Worm (Caenorhabditis elegans) whole organism, L1 larva: ENCODE results near the gene F43G6.8.

Experiments
- C16A3.4 ChIP-seq: fragments of 150-350 bp; optimal IDR thresholded peaks from 2 replicates; lab custom pipeline; 2014; ENCODE audit warnings: missing biosample characterization, missing genetic modification characterization
- C34B4.2 ChIP-seq: sonication (generic microtip); optimal IDR thresholded peaks from 2 replicates; lab custom pipeline; 2017; ENCODE audit warnings: mild to moderate bottlenecking, missing genetic modification characterization, missing compliant biosample characterization
- F16B12.6 ChIP-seq: fragments of 150-350 bp; optimal IDR thresholded peaks from 2 replicates; lab custom pipeline; 2014; ENCODE audit warnings: missing biosample characterization, missing genetic modification characterization
- aha-1 ChIP-seq: fragments of 150-350 bp; optimal IDR thresholded peaks from 2 replicates; lab custom pipeline; 2014; ENCODE audit warnings: missing biosample characterization, missing genetic modification characterization
- alr-1 ChIP-seq: fragments of 200-800 bp; sonication (Bioruptor generic); optimal IDR thresholded peaks from 2 replicates; lab custom pipeline; 2018; ENCODE audit warnings: borderline replicate concordance, mild to moderate bottlenecking, missing genetic modification characterization, missing compliant biosample characterization
- aly-2 ChIP-seq: fragments of 150-350 bp; optimal IDR thresholded peaks from 2 replicates; lab custom pipeline; 2014; ENCODE audit warnings: missing biosample characterization, missing genetic modification characterization
- ama-1 ChIP-seq: fragments of 150-350 bp; optimal IDR thresholded peaks from 2 replicates; lab custom pipeline; 2014
- ceh-63 ChIP-seq: fragments of 200-800 bp; sonication (Bioruptor generic); optimal IDR thresholded peaks from 2 replicates; lab custom pipeline; 2018; ENCODE audit warnings: mild to moderate bottlenecking, missing genetic modification characterization, missing compliant biosample characterization
- dpl-1 ChIP-seq, 3 experiments: fragments of 150-350 bp in 2 of 3; sonication (generic microtip) in 1 of 3; optimal IDR thresholded peaks; 2 replicates each; lab custom pipeline; 2014 to 2017; ENCODE audit warnings: missing biosample characterization in 3 of 3, missing genetic modification characterization in 3 of 3, missing genetic modification reagents in 3 of 3
- dsc-1 ChIP-seq: sonication (generic microtip); optimal IDR thresholded peaks from 2 replicates; lab custom pipeline; 2016; ENCODE audit warnings: mild to moderate bottlenecking, missing genetic modification characterization, missing compliant biosample characterization
- efl-1 ChIP-seq, 4 experiments: fragments of 150-350 bp; optimal IDR thresholded peaks in 3 of 4; peaks in 1 of 4; 1 replicate in 1 of 4; 2 replicates in 3 of 4; lab custom pipeline; 2014; ENCODE audit warnings: missing biosample characterization in 2 of 4, missing genetic modification characterization in 2 of 4, missing genetic modification reagents in 2 of 4
- ets-5 ChIP-seq: fragments of 200-800 bp; sonication (Bioruptor generic); IDR thresholded peaks from 2 replicates; pipeline ENCODE4 v1.3.6; 2022; ENCODE audit warnings: missing genetic modification characterization, missing compliant biosample characterization
- fkh-10 ChIP-seq: sonication (generic microtip); optimal IDR thresholded peaks from 2 replicates; lab custom pipeline; 2017; ENCODE audit warnings: missing biosample characterization, missing genetic modification reagents, missing genetic modification characterization
- fkh-4 ChIP-seq: sonication (generic microtip); optimal IDR thresholded peaks from 2 replicates; lab custom pipeline; 2016; ENCODE audit warnings: missing compliant biosample characterization, missing genetic modification characterization, borderline replicate concordance
- grh-1 ChIP-seq: fragments of 200-800 bp; sonication (Bioruptor generic); IDR thresholded peaks from 2 replicates; pipeline ENCODE4 v1.3.6; 2022; ENCODE audit warnings: missing genetic modification reagents, missing genetic modification characterization, missing compliant biosample characterization
- hpl-2 ChIP-seq: fragments of 150-350 bp; optimal IDR thresholded peaks from 2 replicates; lab custom pipeline; 2014; ENCODE audit warnings: missing biosample characterization, missing genetic modification reagents, missing genetic modification characterization
- irx-1 ChIP-seq: sonication (generic microtip); optimal IDR thresholded peaks from 2 replicates; lab custom pipeline; 2016; ENCODE audit warnings: missing genetic modification characterization, missing compliant biosample characterization
- jun-1 ChIP-seq: fragments of 150-350 bp; optimal IDR thresholded peaks from 2 replicates; lab custom pipeline; 2014; ENCODE audit warnings: missing biosample characterization, missing genetic modification reagents, missing genetic modification characterization
- lin-13 ChIP-seq: fragments of 150-350 bp; optimal IDR thresholded peaks from 2 replicates; lab custom pipeline; 2014; ENCODE audit warnings: missing biosample characterization, missing genetic modification reagents, missing genetic modification characterization
- lin-35 ChIP-seq, 2 experiments: fragments of 150-350 bp; optimal IDR thresholded peaks; 2 replicates each; lab custom pipeline; 2014; ENCODE audit warnings: missing biosample characterization in 2 of 2, missing genetic modification characterization in 2 of 2, missing genetic modification reagents in 2 of 2
- mep-1 ChIP-seq: fragments of 150-350 bp; optimal IDR thresholded peaks from 2 replicates; lab custom pipeline; 2014; ENCODE audit warnings: missing biosample characterization, missing genetic modification characterization
- nhr-11 ChIP-seq: fragments of 150-350 bp; optimal IDR thresholded peaks from 2 replicates; lab custom pipeline; 2014; ENCODE audit warnings: missing biosample characterization, missing genetic modification characterization
- nhr-19 ChIP-seq: fragments of 200-800 bp; sonication (Bioruptor generic); conservative IDR thresholded peaks from 2 replicates; pipeline ENCODE4 v1.3.6; 2022; ENCODE audit warnings: missing genetic modification characterization, missing compliant biosample characterization
- nhr-20 ChIP-seq: sonication (generic microtip); optimal IDR thresholded peaks from 2 replicates; lab custom pipeline; 2016; ENCODE audit warnings: mild to moderate bottlenecking, missing genetic modification characterization, missing compliant biosample characterization
- nhr-28 ChIP-seq: fragments of 150-350 bp; optimal IDR thresholded peaks from 2 replicates; lab custom pipeline; 2014; ENCODE audit warnings: missing biosample characterization, missing genetic modification characterization
- nhr-76 ChIP-seq: sonication (generic microtip); optimal IDR thresholded peaks from 2 replicates; lab custom pipeline; 2017; ENCODE audit warnings: missing biosample characterization, missing genetic modification characterization
- nhr-85 ChIP-seq: sonication (generic microtip); peaks from one replicate; lab custom pipeline; 2016; ENCODE audit warnings: missing genetic modification characterization, inconsistent platforms, missing compliant biosample characterization
- nhr-90 ChIP-seq: sonication (generic microtip); optimal IDR thresholded peaks from 2 replicates; lab custom pipeline; 2016; ENCODE audit warnings: mild to moderate bottlenecking, missing genetic modification characterization, missing compliant biosample characterization; ENCODE audit not compliant: poor library complexity
- pag-3 ChIP-seq: sonication (generic microtip); optimal IDR thresholded peaks from 2 replicates; lab custom pipeline; 2017; ENCODE audit warnings: missing genetic modification characterization, mild to moderate bottlenecking, missing compliant biosample characterization, antibody characterized with exemption, borderline replicate concordance; ENCODE audit not compliant: insufficient read depth
- pax-3 ChIP-seq: fragments of 200-800 bp; sonication (Bioruptor generic); optimal IDR thresholded peaks from 2 replicates; lab custom pipeline; 2018; ENCODE audit warnings: mild to moderate bottlenecking, missing genetic modification characterization, moderate library complexity, missing compliant biosample characterization
- pqm-1 ChIP-seq: sonication (generic microtip); optimal IDR thresholded peaks from 3 replicates; lab custom pipeline; 2017; ENCODE audit warnings: missing biosample characterization, missing genetic modification characterization
- rnt-1 ChIP-seq: sonication (generic microtip); optimal IDR thresholded peaks from 2 replicates; lab custom pipeline; 2016; ENCODE audit warnings: mild to moderate bottlenecking, missing genetic modification characterization, moderate library complexity, missing compliant biosample characterization
- skn-1 ChIP-seq: fragments of 150-350 bp; optimal IDR thresholded peaks from 2 replicates; lab custom pipeline; 2014; ENCODE audit warnings: missing biosample characterization, missing genetic modification characterization
- snpc-4 ChIP-seq: fragments of 150-350 bp; optimal IDR thresholded peaks from 2 replicates; lab custom pipeline; 2014; ENCODE audit warnings: missing biosample characterization, missing genetic modification characterization
- snu-23 ChIP-seq: sonication (generic microtip); optimal IDR thresholded peaks from 2 replicates; lab custom pipeline; 2016; ENCODE audit warnings: missing genetic modification characterization, missing compliant biosample characterization
- sox-4 ChIP-seq: sonication (generic microtip); optimal IDR thresholded peaks from 2 replicates; lab custom pipeline; 2016; ENCODE audit warnings: missing genetic modification characterization, missing compliant biosample characterization
- sptf-1 ChIP-seq: fragments of 150-350 bp; optimal IDR thresholded peaks from 2 replicates; lab custom pipeline; 2014; ENCODE audit warnings: missing biosample characterization, missing genetic modification characterization
- sup-37 ChIP-seq: fragments of 200-800 bp; sonication (Bioruptor generic); optimal IDR thresholded peaks from 2 replicates; lab custom pipeline; 2018; ENCODE audit warnings: mild to moderate bottlenecking, missing genetic modification characterization, missing compliant biosample characterization
- swsn-7 ChIP-seq: sonication (generic microtip); optimal IDR thresholded peaks from 2 replicates; lab custom pipeline; 2016; ENCODE audit warnings: missing genetic modification characterization, missing compliant biosample characterization
- tbx-2 ChIP-seq: sonication (generic microtip); optimal IDR thresholded peaks from 2 replicates; lab custom pipeline; 2016; ENCODE audit warnings: missing genetic modification characterization, missing compliant biosample characterization
- tlp-1 ChIP-seq: fragments of 150-350 bp; optimal IDR thresholded peaks from 2 replicates; lab custom pipeline; 2014; ENCODE audit warnings: missing biosample characterization, missing genetic modification characterization
- unc-130 ChIP-seq: fragments of 150-350 bp; optimal IDR thresholded peaks from 2 replicates; lab custom pipeline; 2017; ENCODE audit warnings: missing biosample characterization, missing genetic modification characterization, inconsistent platforms
- unc-30 ChIP-seq: sonication (generic microtip); optimal IDR thresholded peaks from 2 replicates; lab custom pipeline; 2017; ENCODE audit warnings: missing biosample characterization, missing genetic modification characterization
- unc-62 ChIP-seq: fragments of 150-350 bp; optimal IDR thresholded peaks from 2 replicates; lab custom pipeline; 2014; ENCODE audit warnings: missing biosample characterization, missing genetic modification reagents, missing genetic modification characterization
- unc-86 ChIP-seq: sonication (generic microtip); optimal IDR thresholded peaks from 2 replicates; lab custom pipeline; 2016; ENCODE audit warnings: missing genetic modification characterization, missing compliant biosample characterization
- vab-15 ChIP-seq: sonication (generic microtip); optimal IDR thresholded peaks from 2 replicates; lab custom pipeline; 2017; ENCODE audit warnings: missing genotype, mild to moderate bottlenecking, missing genetic modification characterization, missing compliant biosample characterization
- xbp-1 ChIP-seq: sonication (generic microtip); optimal IDR thresholded peaks from 2 replicates; lab custom pipeline; 2016; ENCODE audit warnings: missing genetic modification characterization, missing compliant biosample characterization
- zag-1 ChIP-seq: fragments of 150-350 bp; optimal IDR thresholded peaks from 2 replicates; lab custom pipeline; 2014; ENCODE audit warnings: missing biosample characterization, missing genetic modification characterization
- zip-4 ChIP-seq: fragments of 200-800 bp; sonication (Bioruptor generic); optimal IDR thresholded peaks from 2 replicates; lab custom pipeline; 2018; ENCODE audit warnings: mild to moderate bottlenecking, missing genetic modification characterization, moderate library complexity, missing compliant biosample characterization
- ztf-4 ChIP-seq: fragments of 150-350 bp; optimal IDR thresholded peaks from 2 replicates; lab custom pipeline; 2014; ENCODE audit warnings: missing biosample characterization, missing genetic modification characterization

F43G6.8 gene

ce11 chrII:11782493-11782892 is 31.4 kb downstream of the F43G6.8 start, which contains the start of gene F43G6.16 (continued):
- no peak for TF ChIP-seq alr-1 (tag; lab: Kevin White, UChicago)
- no peak for TF ChIP-seq xbp-1 (tag; lab: Kevin White, UChicago)

- TF ChIP-seq tbx-2 (tag; lab: Kevin White, UChicago) (peak; percentile 61), pax-3 (tag; lab: Kevin White, UChicago) (no peak), nhr-76 (tag; lab: Kevin White, UChicago) (no peak), unc-130 (tag; lab: Kevin White, UChicago) (no peak), aha-1 (tag; lab: Kevin White, UChicago) (no peak), F16B12.6 (peak; percentile 37), lin-13 (peak; percentile 16), sox-4 (no peak), unc-86 (tag; lab: Kevin White, UChicago) (peak; percentile 33), mep-1 (tag; lab: Kevin White, UChicago) (peak; percentile 69), nhr-11 (no peak), dsc-1 (tag; lab: Kevin White, UChicago) (peak; percentile 13), hpl-2 (GFP tag; lab: Kevin White, UChicago) (no peak), ets-5 (GFP tag; lab: Robert Waterston, UW) (no peak), xbp-1 (tag; lab: Kevin White, UChicago) (peak; percentile 41), swsn-7 (tag; lab: Kevin White, UChicago) (peak; percentile 36), pag-3 (no peak), rnt-1 (peak; percentile 79), unc-30 (tag; lab: Kevin White, UChicago) (no peak), tlp-1 (tag; lab: Kevin White, UChicago) (no peak), fkh-10 (GFP tag; lab: Kevin White, UChicago) (no peak), snu-23 (GFP tag; lab: Kevin White, UChicago) (peak; percentile 55), sptf-1 (tag; lab: Kevin White, UChicago) (no peak), ceh-63 (no peak), C16A3.4 (tag; lab: Kevin White, UChicago) (peak; percentile 63), snpc-4 (peak; percentile 16), lin-35 (GFP tag; optimal IDR thresholded peaks at IDR 0.05; lab: Kevin White, UChicago) (peak; percentile 86 to 96), ztf-4 (no peak), vab-15 (tag; lab: Kevin White, UChicago) (no peak), unc-62 (GFP tag; lab: Kevin White, UChicago) (no peak), sup-37 (GFP tag; lab: Kevin White, UChicago) (no peak), ama-1 (lab: Kevin White, UChicago) (no peak), skn-1 (tag; lab: Kevin White, UChicago) (peak; percentile 79), fkh-4 (tag; lab: Kevin White, UChicago) (no peak), zag-1 (tag; lab: Kevin White, UChicago) (no peak), aly-2 (tag; lab: Kevin White, UChicago) (no peak), nhr-20 (tag; lab: Kevin White, UChicago) (peak; percentile 42), nhr-90 (no peak), grh-1 (peak; percentile 36; the same call in 1 of the 2 replicates), efl-1 (optimal IDR thresholded peaks at IDR 0.05; lab: Kevin White, UChicago) (peak; percentile 81 to 93), efl-1 (GFP tag; optimal IDR thresholded peaks at IDR 0.05 in 1 of 2; lab: Kevin White, UChicago) (peak; percentile 92 to 99), C34B4.2 (no peak), alr-1 (tag; lab: Kevin White, UChicago) (no peak), jun-1 (tag; lab: Kevin White, UChicago) (no peak), irx-1 (tag; lab: Kevin White, UChicago) (peak; percentile 14), zip-4 (GFP tag; lab: Kevin White, UChicago) (no peak), dpl-1 (GFP tag; optimal IDR thresholded peaks at IDR 0.05; lab: Kevin White, UChicago) (peak; percentile 86 to 91 (median 90)), pqm-1 (tag; lab: Kevin White, UChicago) (no peak), nhr-28 (tag; lab: Kevin White, UChicago) (no peak), nhr-85 (tag; lab: Kevin White, UChicago) (peak; percentile 52), nhr-19 (GFP tag; lab: Robert Waterston, UW) (peak; percentile 58)
Measured at ce11 chrII:11777893-11778480, 35.9 kb downstream of the F43G6.8 start, which contains the start of the genes patr-1 and dna-2. Gene patr-1, minus strand, starts transcription at chrII:11777943. Gene dna-2, plus strand, starts transcription at chrII:11778430.
